Fruit fly (Drosophila melanogaster) Kc167 (cell line): Measurements from ENCODE around the gene CG1503.

Experiments used
- Sin3A ChIP-seq: fragments of >200 bp; optimal IDR thresholded peaks from 2 replicates; lab custom pipeline; 2018; ENCODE audit warnings: missing external identifiers
- psq ChIP-seq: fragments of >200 bp; optimal IDR thresholded peaks from 2 replicates; lab custom pipeline; 2017; ENCODE audit warnings: missing external identifiers
- ttk ChIP-seq: sonication (Bioruptor generic); optimal IDR thresholded peaks from 2 replicates; lab custom pipeline; 2017; ENCODE audit warnings: missing external identifiers

DNA sequence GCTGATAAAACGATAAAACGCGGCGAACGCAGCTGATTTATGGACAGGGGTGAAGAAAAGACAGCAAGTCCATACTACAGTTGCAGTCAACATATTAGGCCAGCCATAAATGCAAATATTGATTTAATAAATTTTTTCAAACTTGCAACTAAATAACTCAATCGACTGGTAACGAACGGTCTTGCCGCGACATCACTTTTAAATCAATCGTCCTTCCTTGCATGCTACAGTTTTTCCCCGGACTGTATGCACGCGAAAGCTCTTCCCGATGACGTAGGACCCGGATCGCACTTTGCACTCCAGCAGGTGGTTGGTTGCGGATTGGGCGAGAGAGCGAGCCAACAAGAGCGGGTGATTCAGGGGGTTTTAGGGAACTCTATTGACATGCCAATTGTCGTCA, 41.2 kb downstream of the CG1503 start:
- TF ChIP-seq ttk (lab: Kevin White, UChicago) (no peak), Sin3A (lab: Kevin White, UChicago) (no peak), psq (no peak)
